Worm (Caenorhabditis elegans) whole organism, midembryonic: Measurements from ENCODE around the gene marb-1.

Experiments
- cog-1 ChIP-seq: sonication (generic microtip); optimal IDR thresholded peaks from 2 replicates; lab custom pipeline; 2016; ENCODE audit warnings: missing genetic modification characterization, missing compliant biosample characterization
- flt-1 ChIP-seq: fragments of 200-800 bp; sonication (Bioruptor generic); IDR thresholded peaks from 2 replicates; pipeline ENCODE4 v1.3.6; 2022; ENCODE audit warnings: missing genetic modification characterization, missing compliant biosample characterization
- klf-2 ChIP-seq: fragments of 200-800 bp; sonication (Bioruptor generic); conservative IDR thresholded peaks from 2 replicates; pipeline ENCODE4 v1.3.6; 2022; ENCODE audit warnings: missing genetic modification reagents, missing genetic modification characterization, missing compliant biosample characterization
- med-1 ChIP-seq: sonication (generic microtip); optimal IDR thresholded peaks from 2 replicates; lab custom pipeline; 2017; ENCODE audit warnings: missing genetic modification characterization, mild to moderate bottlenecking, missing compliant biosample characterization, antibody characterized with exemption, missing genetic modification reagents; ENCODE audit not compliant: insufficient read depth
- ztf-23 ChIP-seq: fragments of 200-800 bp; sonication (Bioruptor generic); IDR thresholded peaks from 2 replicates; pipeline ENCODE4 v1.3.6; 2022; ENCODE audit warnings: missing genetic modification reagents, missing genetic modification characterization, missing compliant biosample characterization

- TF ChIP-seq cog-1 (tag; lab: Kevin White, UChicago) (no peak), flt-1 (GFP tag; lab: Robert Waterston, UW) (no peak), klf-2 (no peak), ztf-23 (no peak), med-1 (GFP tag; lab: Kevin White, UChicago) (no peak)
These were observed 18.2 kb upstream of the marb-1 start, which contains the start of gene mlt-3 for ce11 chrIV:12227012-12227411.
